Fruit fly (Drosophila melanogaster) whole organism, embryonic: ENCODE measurements around the gene bun.

Experiments
- Ada2b ChIP-seq: fragments of 200-800 bp; sonication (Bioruptor generic); IDR thresholded peaks from 2 replicates; pipeline ENCODE4 v1.3.6; 2022; ENCODE audit warnings: missing biosample characterization, missing genetic modification characterization
- Atf6 ChIP-seq: fragments of 200-800 bp; sonication (Bioruptor generic); IDR thresholded peaks from 2 replicates; pipeline ENCODE4 v1.3.6; 2022; ENCODE audit warnings: missing biosample characterization, missing genetic modification characterization
- Bteb2 ChIP-seq: fragments of 200-800 bp; sonication (Bioruptor generic); optimal IDR thresholded peaks from 2 replicates; lab custom pipeline; 2016; ENCODE audit warnings: missing biosample characterization, missing genetic modification characterization
- CG10209 ChIP-seq: fragments of 200-800 bp; sonication (Bioruptor generic); optimal IDR thresholded peaks from 3 replicates; lab custom pipeline; 2017; ENCODE audit warnings: missing biosample characterization, mild to moderate bottlenecking, missing genetic modification characterization, missing genetic modification reagents
- CG10654 ChIP-seq: fragments of 200-800 bp; sonication (Bioruptor generic); optimal IDR thresholded peaks from 2 replicates; lab custom pipeline; 2016; ENCODE audit warnings: missing biosample characterization, missing genetic modification characterization
- CG11247 ChIP-seq: fragments of 200-800 bp; sonication (Bioruptor generic); IDR thresholded peaks from 2 replicates; pipeline ENCODE4 v1.3.6; 2022; ENCODE audit warnings: missing biosample characterization, missing genetic modification characterization
- CG12155 ChIP-seq: fragments of 200-800 bp; sonication (Bioruptor generic); optimal IDR thresholded peaks from 3 replicates; lab custom pipeline; 2016; ENCODE audit warnings: missing biosample characterization, missing genetic modification characterization
- CG15479 ChIP-seq: fragments of 200-800 bp; sonication (Bioruptor generic); optimal IDR thresholded peaks from 3 replicates; lab custom pipeline; 2019; ENCODE audit warnings: missing biosample characterization, mild to moderate bottlenecking, missing genetic modification characterization, moderate library complexity
- CG15601 ChIP-seq: fragments of 200-800 bp; sonication (Bioruptor generic); optimal IDR thresholded peaks from 3 replicates; lab custom pipeline; 2019; ENCODE audit warnings: missing biosample characterization, mild to moderate bottlenecking, missing genetic modification characterization, moderate library complexity
- CG16815 ChIP-seq: fragments of 200-800 bp; sonication (Bioruptor generic); optimal IDR thresholded peaks from 3 replicates; lab custom pipeline; 2017; ENCODE audit warnings: missing biosample characterization, mild to moderate bottlenecking, missing genetic modification characterization
- CG17359 ChIP-seq: fragments of 200-800 bp; sonication (Bioruptor generic); optimal IDR thresholded peaks from 3 replicates; lab custom pipeline; 2018; ENCODE audit warnings: missing biosample characterization, mild to moderate bottlenecking, missing genetic modification characterization, moderate library complexity
- CG17385 ChIP-seq: fragments of 200-800 bp; sonication (Bioruptor generic); optimal IDR thresholded peaks from 3 replicates; lab custom pipeline; 2018; ENCODE audit warnings: missing biosample characterization, mild to moderate bottlenecking, missing genetic modification characterization
- CG17568 ChIP-seq: fragments of 200-800 bp; sonication (Bioruptor generic); optimal IDR thresholded peaks from 2 replicates; lab custom pipeline; 2018; ENCODE audit warnings: missing biosample characterization, mild to moderate bottlenecking, missing genetic modification characterization, moderate library complexity
- CG18764 ChIP-seq: fragments of 200-800 bp; sonication (Bioruptor generic); optimal IDR thresholded peaks from 3 replicates; lab custom pipeline; 2016; ENCODE audit warnings: missing biosample characterization, missing genetic modification characterization
- CG2129 ChIP-seq: fragments of 200-800 bp; sonication (Bioruptor generic); IDR thresholded peaks from 2 replicates; pipeline ENCODE4 v1.3.6; 2022; ENCODE audit warnings: missing biosample characterization, missing genetic modification characterization; ENCODE audit not compliant: partially characterized antibody
- CG30020 ChIP-seq: fragments of 200-800 bp; optimal IDR thresholded peaks from 2 replicates; lab custom pipeline; 2019; ENCODE audit warnings: missing biosample characterization, mild to moderate bottlenecking, missing genetic modification characterization, moderate library complexity
- CG31365 ChIP-seq: fragments of 200-800 bp; sonication (Bioruptor generic); optimal IDR thresholded peaks from 2 replicates; lab custom pipeline; 2018; ENCODE audit warnings: missing biosample characterization, mild to moderate bottlenecking, missing genetic modification characterization
- CG3407 ChIP-seq: fragments of 200-800 bp; sonication (Bioruptor generic); optimal IDR thresholded peaks from 2 replicates; lab custom pipeline; 2018; ENCODE audit warnings: missing biosample characterization, mild to moderate bottlenecking, missing genetic modification characterization
- CG3847 ChIP-seq: fragments of 200-800 bp; sonication (Bioruptor generic); IDR thresholded peaks from 2 replicates; pipeline ENCODE4 v1.3.6; 2022; ENCODE audit warnings: missing biosample characterization, missing genetic modification characterization
- CG5953 ChIP-seq: fragments of 200-800 bp; sonication (Bioruptor generic); IDR thresholded peaks from 2 replicates; pipeline ENCODE4 v1.3.6; 2022; ENCODE audit warnings: missing biosample characterization, missing genetic modification characterization
- CG6254 ChIP-seq: fragments of 200-800 bp; sonication (Bioruptor generic); optimal IDR thresholded peaks from 3 replicates; lab custom pipeline; 2017; ENCODE audit warnings: mild to moderate bottlenecking, missing biosample characterization, missing genetic modification reagents, missing genetic modification characterization
- CG8944 ChIP-seq: fragments of 200-800 bp; sonication (Bioruptor generic); optimal IDR thresholded peaks from 3 replicates; lab custom pipeline; 2016; ENCODE audit warnings: missing biosample characterization, missing genetic modification characterization
- CG9817 ChIP-seq: fragments of 200-800 bp; sonication (Bioruptor generic); optimal IDR thresholded peaks from 2 replicates; lab custom pipeline; 2018; ENCODE audit warnings: missing biosample characterization, mild to moderate bottlenecking, missing genetic modification characterization, moderate library complexity
- Chrac-16 ChIP-seq: fragments of 200-800 bp; sonication (Bioruptor generic); optimal IDR thresholded peaks from 3 replicates; lab custom pipeline; 2016; ENCODE audit warnings: missing biosample characterization, missing genetic modification characterization
- Dek ChIP-seq: fragments of 200-800 bp; sonication (Bioruptor generic); optimal IDR thresholded peaks from 3 replicates; lab custom pipeline; 2019; ENCODE audit warnings: missing biosample characterization, mild to moderate bottlenecking, missing genetic modification characterization, moderate library complexity
- Elba2 ChIP-seq: fragments of 200-800 bp; sonication (Bioruptor generic); optimal IDR thresholded peaks from 3 replicates; lab custom pipeline; 2016; ENCODE audit warnings: missing biosample characterization, missing genetic modification characterization
- GATAe ChIP-seq: fragments of 200-800 bp; sonication (Bioruptor generic); conservative IDR thresholded peaks from 2 replicates; pipeline ENCODE4 v1.3.6; 2022; ENCODE audit warnings: missing biosample characterization, missing genetic modification characterization
- HLH54F ChIP-seq: fragments of 200-800 bp; sonication (Bioruptor generic); optimal IDR thresholded peaks from 3 replicates; lab custom pipeline; 2016; ENCODE audit warnings: missing biosample characterization, missing genetic modification characterization
- Hr78 ChIP-seq, 2 experiments: fragments of 200-800 bp in 1 of 2; fragments of >200 bp in 1 of 2; sonication (Bioruptor generic) in 1 of 2; optimal IDR thresholded peaks; 2 replicates each; lab custom pipeline; 2017 to 2019; ENCODE audit warnings: missing biosample characterization in 2 of 2, missing genetic modification characterization in 2 of 2, mild to moderate bottlenecking in 1 of 2, moderate library complexity in 1 of 2
- Med ChIP-seq: fragments of 200-800 bp; sonication (Bioruptor generic); peaks from one replicate; lab custom pipeline; 2016; ENCODE audit warnings: missing biosample characterization, missing genetic modification characterization, mild to moderate bottlenecking, inconsistent platforms, moderate library complexity
- Meics ChIP-seq: fragments of 200-800 bp; sonication (Bioruptor generic); optimal IDR thresholded peaks from 2 replicates; lab custom pipeline; 2017; ENCODE audit warnings: missing biosample characterization, mild to moderate bottlenecking, missing genetic modification characterization
- Nf-YB ChIP-seq: fragments of 200-800 bp; sonication (Bioruptor generic); optimal IDR thresholded peaks from 3 replicates; lab custom pipeline; 2019; ENCODE audit warnings: missing biosample characterization, mild to moderate bottlenecking, missing genetic modification characterization, moderate library complexity
- NfI ChIP-seq: fragments of 200-800 bp; sonication (Bioruptor generic); optimal IDR thresholded peaks from 3 replicates; lab custom pipeline; 2018; ENCODE audit warnings: missing biosample characterization, mild to moderate bottlenecking, missing genetic modification characterization, moderate library complexity
- Optix ChIP-seq: fragments of 200-800 bp; sonication (Bioruptor generic); IDR thresholded peaks from 3 replicates; pipeline ENCODE4 v1.3.6; 2022; ENCODE audit warnings: missing biosample characterization, missing genetic modification characterization
- Side ChIP-seq: fragments of 200-800 bp; sonication (Bioruptor generic); optimal IDR thresholded peaks from 2 replicates; lab custom pipeline; 2016; ENCODE audit warnings: missing biosample characterization, missing genetic modification characterization
- ac ChIP-seq: fragments of 200-800 bp; sonication (Bioruptor generic); optimal IDR thresholded peaks from 3 replicates; lab custom pipeline; 2017; ENCODE audit warnings: missing biosample characterization, mild to moderate bottlenecking, missing genetic modification characterization
- bab2 ChIP-seq: fragments of 200-800 bp; sonication (Bioruptor generic); optimal IDR thresholded peaks from 2 replicates; lab custom pipeline; 2016; ENCODE audit warnings: missing biosample characterization, missing genetic modification characterization
- caup ChIP-seq: fragments of 200-800 bp; sonication (Bioruptor generic); optimal IDR thresholded peaks from 3 replicates; lab custom pipeline; 2017; ENCODE audit warnings: missing biosample characterization, mild to moderate bottlenecking, missing genetic modification characterization, moderate library complexity; ENCODE audit not compliant: severe bottlenecking
- cg ChIP-seq: fragments of 200-800 bp; sonication (Bioruptor generic); optimal IDR thresholded peaks from 3 replicates; lab custom pipeline; 2019; ENCODE audit warnings: missing biosample characterization, mild to moderate bottlenecking, missing genetic modification characterization, moderate library complexity
- crc ChIP-seq: fragments of 200-800 bp; sonication (Bioruptor generic); optimal IDR thresholded peaks from 2 replicates; lab custom pipeline; 2016; ENCODE audit warnings: missing biosample characterization, missing genetic modification characterization
- fd3F ChIP-seq: fragments of 200-800 bp; sonication (Bioruptor generic); optimal IDR thresholded peaks from 2 replicates; lab custom pipeline; 2018; ENCODE audit warnings: missing biosample characterization, mild to moderate bottlenecking, missing genetic modification characterization, moderate library complexity
- gem ChIP-seq: fragments of 200-800 bp; sonication (Bioruptor generic); optimal IDR thresholded peaks from 2 replicates; lab custom pipeline; 2019; ENCODE audit warnings: missing biosample characterization, mild to moderate bottlenecking, missing genetic modification characterization, moderate library complexity
- grn ChIP-seq: fragments of 200-800 bp; sonication (Bioruptor generic); optimal IDR thresholded peaks from 3 replicates; lab custom pipeline; 2017; ENCODE audit warnings: missing biosample characterization, missing genetic modification characterization
- kah ChIP-seq: fragments of 200-800 bp; sonication (Bioruptor generic); optimal IDR thresholded peaks from 2 replicates; lab custom pipeline; 2018; ENCODE audit warnings: missing biosample characterization, mild to moderate bottlenecking, missing genetic modification characterization
- lbe ChIP-seq: fragments of 200-800 bp; sonication (Bioruptor generic); optimal IDR thresholded peaks from 2 replicates; lab custom pipeline; 2016; ENCODE audit warnings: missing biosample characterization, mild to moderate bottlenecking, missing genetic modification characterization
- peb ChIP-seq: fragments of 200-800 bp; sonication (Bioruptor generic); IDR thresholded peaks from 2 replicates; pipeline ENCODE4 v1.3.6; 2022; ENCODE audit warnings: missing biosample characterization, missing genetic modification characterization
- prd ChIP-seq, 3 experiments: fragments of >200 bp in 2 of 3; fragments of 200-800 bp in 1 of 3; sonication (Bioruptor generic) in 1 of 3; optimal IDR thresholded peaks in 2 of 3; IDR thresholded peaks in 1 of 3; 2 replicates in 2 of 3; 3 replicates in 1 of 3; pipeline versions ENCODE4 v1.3.6 to Lab custom; 2017 to 2022; ENCODE audit warnings: missing biosample characterization in 1 of 3, missing genetic modification characterization in 1 of 3
- sim ChIP-seq: fragments of 200-800 bp; sonication (Bioruptor generic); IDR thresholded peaks from 2 replicates; pipeline ENCODE4 v1.3.6; 2022; ENCODE audit warnings: missing biosample characterization, missing genetic modification characterization
- trem ChIP-seq: fragments of 200-800 bp; optimal IDR thresholded peaks from 3 replicates; lab custom pipeline; 2019; ENCODE audit warnings: missing biosample characterization, mild to moderate bottlenecking, missing genetic modification characterization, moderate library complexity

Gene bun

DNA sequence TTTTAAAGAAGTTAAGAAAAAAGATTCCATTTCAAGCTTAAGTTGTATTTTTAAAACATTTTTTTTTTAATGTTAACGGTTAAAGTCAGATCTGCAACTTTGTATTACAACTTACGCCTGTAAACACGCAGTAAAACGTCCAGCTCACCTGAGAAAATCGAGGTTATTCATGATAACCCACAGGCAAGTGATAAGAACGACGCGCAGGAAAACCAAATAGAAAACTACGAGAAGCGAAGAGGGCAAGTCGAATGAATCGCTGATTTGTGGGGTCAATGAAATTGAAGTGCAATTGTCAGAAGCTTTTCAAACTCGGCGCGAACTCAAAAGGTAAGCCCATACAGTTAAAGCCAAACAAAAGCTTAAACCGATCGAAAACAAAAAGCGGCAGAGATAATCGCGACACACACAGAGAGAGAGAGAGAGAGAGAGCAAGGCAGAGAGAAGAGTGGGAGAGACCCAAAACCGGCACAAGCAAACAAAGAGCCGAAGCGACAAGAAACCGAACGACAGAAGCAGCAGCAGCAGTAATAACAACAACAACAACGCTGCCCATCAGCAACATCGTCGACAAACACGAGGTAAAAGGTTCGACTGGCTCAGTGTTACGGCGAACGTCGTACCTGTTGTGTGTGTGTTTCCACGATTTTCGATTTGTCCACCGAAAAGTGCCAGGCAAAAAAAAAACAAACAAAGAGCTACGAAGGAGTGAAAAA lies 38.9 kb downstream of the bun start, which contains the start of gene CG43051 (continued):
- no peak for TF ChIP-seq gem (tag; lab: Kevin White, UChicago)
- TF ChIP-seq cg (GFP tag; lab: Kevin White, UChicago): no peak
- TF ChIP-seq trem (tag; lab: Kevin White, UChicago): no peak
- peak; percentile 26 for TF ChIP-seq Side (GFP tag; lab: Kevin White, UChicago)
- no peak for TF ChIP-seq caup
- TF ChIP-seq Chrac-16 (GFP tag; lab: Kevin White, UChicago): no peak
- TF ChIP-seq CG12155 (GFP tag; lab: Kevin White, UChicago): no peak
- no peak for TF ChIP-seq CG8944
- TF ChIP-seq crc (GFP tag; lab: Kevin White, UChicago): no peak
- peak; percentile 56 for TF ChIP-seq CG17385
- TF ChIP-seq Dek (tag; lab: Kevin White, UChicago): peak; percentile 6
- TF ChIP-seq fd3F: no peak
- TF ChIP-seq NfI (GFP tag; lab: Kevin White, UChicago): no peak
- TF ChIP-seq CG30020 (tag; lab: Kevin White, UChicago): no peak
- TF ChIP-seq peb (GFP tag; lab: Robert Waterston, UW): no peak
- no peak; the same call in 1 of the 2 replicates for TF ChIP-seq sim (GFP tag; lab: Robert Waterston, UW)
- TF ChIP-seq CG3847 (GFP tag; lab: Robert Waterston, UW): no peak
- TF ChIP-seq Meics (GFP tag; lab: Kevin White, UChicago): peak; percentile 30
- TF ChIP-seq CG18764 (GFP tag; lab: Kevin White, UChicago): no peak
- TF ChIP-seq CG15601 (tag; lab: Kevin White, UChicago): peak; percentile 31
- TF ChIP-seq GATAe (GFP tag; lab: Robert Waterston, UW): no peak
- no peak for TF ChIP-seq ac (GFP tag; lab: Kevin White, UChicago)
- TF ChIP-seq prd (optimal IDR thresholded peaks at IDR 0.05; lab: Kevin White, UChicago): no peak
- no peak for TF ChIP-seq prd (GFP tag; IDR thresholded peaks at IDR 0.05; lab: Robert Waterston, UW)
- peak; percentile 39 for TF ChIP-seq CG31365 (tag; lab: Kevin White, UChicago)
- TF ChIP-seq CG11247 (GFP tag; lab: Robert Waterston, UW): no peak
- no peak for TF ChIP-seq kah
- peak; percentile 81 for TF ChIP-seq Med
- no peak for TF ChIP-seq Ada2b (GFP tag; lab: Robert Waterston, UW)
- TF ChIP-seq CG3407 (GFP tag; lab: Kevin White, UChicago): no peak
- no peak for TF ChIP-seq CG10209 (GFP tag; lab: Kevin White, UChicago)
- TF ChIP-seq CG16815: no peak
- no peak for TF ChIP-seq Nf-YB
- peak; percentile 37 for TF ChIP-seq CG17359 (tag; lab: Kevin White, UChicago)
- TF ChIP-seq CG9817 (tag; lab: Kevin White, UChicago): no peak
- no peak for TF ChIP-seq bab2 (GFP tag; lab: Kevin White, UChicago)
- TF ChIP-seq CG17568 (GFP tag; lab: Kevin White, UChicago): peak; percentile 71
- no peak for TF ChIP-seq CG2129
- TF ChIP-seq CG5953 (GFP tag; lab: Robert Waterston, UW): 0 out of 2 replicates have a peak, but pooled peaks have one; percentile 14
- no peak for TF ChIP-seq Elba2 (GFP tag; lab: Kevin White, UChicago)
- peak in 1 of 2 experiments; percentile 92 for TF ChIP-seq Hr78 (GFP tag; optimal IDR thresholded peaks at IDR 0.05; lab: Kevin White, UChicago)
- TF ChIP-seq CG6254 (GFP tag; lab: Kevin White, UChicago): no peak
- TF ChIP-seq HLH54F (GFP tag; lab: Kevin White, UChicago): no peak
- peak; percentile 32 for TF ChIP-seq grn (GFP tag; lab: Kevin White, UChicago)
- TF ChIP-seq Bteb2 (GFP tag; lab: Kevin White, UChicago): no peak
- no peak for TF ChIP-seq Atf6 (GFP tag; lab: Robert Waterston, UW)
- TF ChIP-seq lbe (GFP tag; lab: Kevin White, UChicago): peak; percentile 83
- TF ChIP-seq Optix (GFP tag; lab: Robert Waterston, UW): no peak
- no peak for TF ChIP-seq CG10654 (GFP tag; lab: Kevin White, UChicago)
- peak; percentile 13 for TF ChIP-seq CG15479 (GFP tag; lab: Kevin White, UChicago)
